Worm (Caenorhabditis elegans): ENCODE data around the gene K10G6.9.

DNA sequence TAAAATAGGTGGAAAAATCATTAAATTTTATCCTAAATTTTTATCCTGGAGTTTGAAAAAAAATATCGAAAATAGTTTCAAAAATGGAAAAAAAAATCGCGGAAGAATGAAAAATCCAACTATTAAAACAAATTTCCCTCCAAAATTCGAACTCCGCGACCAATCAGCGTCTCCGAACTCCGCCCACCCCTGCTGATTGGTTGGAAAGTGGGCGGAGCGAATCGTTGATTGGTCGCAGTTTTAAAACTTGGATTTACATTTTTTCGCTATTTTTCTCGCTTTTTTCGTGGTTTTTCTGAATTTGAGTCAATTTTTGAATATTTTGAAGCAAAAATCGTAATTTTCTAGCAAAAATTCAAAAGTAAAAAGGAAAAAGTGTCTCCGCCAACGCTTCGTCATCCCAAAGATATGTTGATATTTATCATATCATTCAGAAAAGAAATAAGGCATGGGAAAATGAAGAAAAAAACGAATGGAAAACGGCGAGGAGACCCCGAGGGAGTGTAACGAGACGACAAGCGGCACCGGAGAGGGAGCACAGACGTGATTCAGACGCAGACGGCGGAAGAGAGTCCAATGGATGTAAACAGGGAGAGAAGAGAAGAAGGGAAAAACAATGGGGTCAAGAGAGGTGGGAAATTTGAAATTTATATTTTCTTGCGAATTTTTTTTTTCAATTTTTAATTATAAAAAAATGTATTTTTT lies 41.4 kb upstream of the K10G6.9 start:
- TF ChIP-seq aly-1 (tag; optimal IDR thresholded peaks at IDR 0.05) (no peak), tra-4 (tag; optimal IDR thresholded peaks at IDR 0.05) (no peak), B0310.2 (tag; optimal IDR thresholded peaks at IDR 0.05) (no peak), scrt-1 (GFP tag; IDR thresholded peaks at IDR 0.05) (no peak), hmg-4 (GFP tag; optimal IDR thresholded peaks at IDR 0.05) (no peak), flt-1 (GFP tag; IDR thresholded peaks at IDR 0.05) (no peak), ama-1 (optimal IDR thresholded peaks at IDR 0.05) (no peak)
